Fruit fly (Drosophila melanogaster) whole organism, embryonic: ENCODE measurements around the gene Kah.

ENCODE experiments used
- Bgb ChIP-seq: fragments of 200-800 bp; sonication (Bioruptor generic); IDR thresholded peaks from 2 replicates; pipeline ENCODE4 v1.3.6; 2022; ENCODE audit warnings: missing biosample characterization, missing genetic modification characterization; ENCODE audit not compliant: partially characterized antibody
- BtbVII ChIP-seq: fragments of 200-800 bp; sonication (Bioruptor generic); optimal IDR thresholded peaks from 3 replicates; lab custom pipeline; 2017; ENCODE audit warnings: missing biosample characterization, mild to moderate bottlenecking, missing genetic modification characterization
- CG1024 ChIP-seq: fragments of 200-800 bp; sonication (Bioruptor generic); IDR thresholded peaks from 2 replicates; pipeline ENCODE4 v1.3.6; 2022; ENCODE audit warnings: missing biosample characterization, missing genetic modification characterization
- CG10543 ChIP-seq: fragments of 200-800 bp; sonication (Bioruptor generic); optimal IDR thresholded peaks from 3 replicates; lab custom pipeline; 2017; ENCODE audit warnings: missing biosample characterization, mild to moderate bottlenecking, missing genetic modification characterization, moderate library complexity
- CG10979 ChIP-seq: fragments of 200-800 bp; sonication (Bioruptor generic); optimal IDR thresholded peaks from 2 replicates; lab custom pipeline; 2018; ENCODE audit warnings: missing biosample characterization, mild to moderate bottlenecking, missing genetic modification characterization, moderate library complexity
- CG11504 ChIP-seq: fragments of 200-800 bp; sonication (Bioruptor generic); optimal IDR thresholded peaks from 3 replicates; lab custom pipeline; 2019; ENCODE audit warnings: missing biosample characterization, mild to moderate bottlenecking, missing genetic modification characterization, moderate library complexity
- CG12104 ChIP-seq: fragments of 200-800 bp; sonication (Bioruptor generic); optimal IDR thresholded peaks from 3 replicates; lab custom pipeline; 2016; ENCODE audit warnings: missing biosample characterization, missing genetic modification characterization
- CG13424 ChIP-seq: fragments of 200-800 bp; sonication (Bioruptor generic); optimal IDR thresholded peaks from 2 replicates; lab custom pipeline; 2019; ENCODE audit warnings: missing biosample characterization, mild to moderate bottlenecking, missing genetic modification characterization, moderate library complexity
- CG14050 ChIP-seq: fragments of 200-800 bp; sonication (Bioruptor generic); IDR thresholded peaks from 3 replicates; pipeline ENCODE4 v1.3.6; 2022; ENCODE audit warnings: missing biosample characterization, missing genetic modification characterization
- CG14441 ChIP-seq: fragments of 200-800 bp; sonication (Bioruptor generic); IDR thresholded peaks from 2 replicates; pipeline ENCODE4 v1.3.6; 2022; ENCODE audit warnings: missing biosample characterization, missing genetic modification characterization
- CG15696 ChIP-seq: fragments of 200-800 bp; sonication (Bioruptor generic); optimal IDR thresholded peaks from 2 replicates; lab custom pipeline; 2019; ENCODE audit warnings: missing biosample characterization, mild to moderate bottlenecking, missing genetic modification characterization, moderate library complexity
- CG16813 ChIP-seq: fragments of 200-800 bp; sonication (Bioruptor generic); IDR thresholded peaks from 3 replicates; pipeline ENCODE4 v1.3.6; 2022; ENCODE audit warnings: missing biosample characterization, missing genetic modification characterization; ENCODE audit not compliant: partially characterized antibody
- CG17912 ChIP-seq: fragments of 200-800 bp; sonication (Bioruptor generic); optimal IDR thresholded peaks from 2 replicates; lab custom pipeline; 2018; ENCODE audit warnings: missing biosample characterization, mild to moderate bottlenecking, missing genetic modification characterization
- CG18476 ChIP-seq: fragments of 200-800 bp; sonication (Bioruptor generic); optimal IDR thresholded peaks from 2 replicates; lab custom pipeline; 2016; ENCODE audit warnings: missing biosample characterization, mild to moderate bottlenecking, missing genetic modification characterization
- CG30020 ChIP-seq: fragments of 200-800 bp; optimal IDR thresholded peaks from 2 replicates; lab custom pipeline; 2019; ENCODE audit warnings: missing biosample characterization, mild to moderate bottlenecking, missing genetic modification characterization, moderate library complexity
- CG32767 ChIP-seq: fragments of 200-800 bp; sonication (Bioruptor generic); IDR thresholded peaks from 2 replicates; pipeline ENCODE4 v1.3.6; 2022; ENCODE audit warnings: missing biosample characterization, missing genetic modification characterization
- CG4360 ChIP-seq: fragments of 200-800 bp; sonication (Bioruptor generic); IDR thresholded peaks from 2 replicates; pipeline ENCODE4 v1.3.6; 2022; ENCODE audit warnings: missing biosample characterization, missing genetic modification characterization
- CG6854 ChIP-seq: fragments of 200-800 bp; sonication (Bioruptor generic); optimal IDR thresholded peaks from 3 replicates; lab custom pipeline; 2017; ENCODE audit warnings: missing biosample characterization, mild to moderate bottlenecking, missing genetic modification characterization
- CG7372 ChIP-seq: fragments of 200-800 bp; sonication (Bioruptor generic); IDR thresholded peaks from 2 replicates; pipeline ENCODE4 v1.3.6; 2022; ENCODE audit warnings: missing biosample characterization, missing genetic modification characterization
- CG8281 ChIP-seq: fragments of 200-800 bp; sonication (Bioruptor generic); optimal IDR thresholded peaks from 2 replicates; lab custom pipeline; 2018; ENCODE audit warnings: missing biosample characterization, mild to moderate bottlenecking, missing genetic modification characterization, moderate library complexity
- CG8765 ChIP-seq: fragments of 200-800 bp; sonication (Bioruptor generic); IDR thresholded peaks from 2 replicates; pipeline ENCODE4 v1.3.6; 2022; ENCODE audit warnings: missing biosample characterization, missing genetic modification characterization
- CG8944 ChIP-seq: fragments of 200-800 bp; sonication (Bioruptor generic); optimal IDR thresholded peaks from 3 replicates; lab custom pipeline; 2016; ENCODE audit warnings: missing biosample characterization, missing genetic modification characterization
- D19B ChIP-seq: fragments of 200-800 bp; sonication (Bioruptor generic); optimal IDR thresholded peaks from 2 replicates; lab custom pipeline; 2017; ENCODE audit warnings: missing biosample characterization, mild to moderate bottlenecking, missing genetic modification characterization
- HLHmδ ChIP-seq: fragments of 200-800 bp; sonication (Bioruptor generic); optimal IDR thresholded peaks from 2 replicates; lab custom pipeline; 2018; ENCODE audit warnings: missing biosample characterization, mild to moderate bottlenecking, missing genetic modification characterization, moderate library complexity
- Hand ChIP-seq: fragments of 200-800 bp; sonication (Bioruptor generic); optimal IDR thresholded peaks from 2 replicates; lab custom pipeline; 2017; ENCODE audit warnings: mild to moderate bottlenecking, missing biosample characterization, missing genetic modification reagents, missing genetic modification characterization
- Myb ChIP-seq: fragments of 200-800 bp; sonication (Bioruptor generic); optimal IDR thresholded peaks from 2 replicates; lab custom pipeline; 2016; ENCODE audit warnings: missing biosample characterization, missing genetic modification characterization
- NK7.1 ChIP-seq: fragments of 200-800 bp; sonication (Bioruptor generic); optimal IDR thresholded peaks from 3 replicates; lab custom pipeline; 2016; ENCODE audit warnings: missing biosample characterization, missing genetic modification characterization
- Nf-YA ChIP-seq: fragments of 200-800 bp; sonication (Bioruptor generic); IDR thresholded peaks from 2 replicates; pipeline ENCODE4 v1.3.6; 2022; ENCODE audit warnings: missing biosample characterization, missing genetic modification characterization
- NfI ChIP-seq: fragments of 200-800 bp; sonication (Bioruptor generic); optimal IDR thresholded peaks from 3 replicates; lab custom pipeline; 2018; ENCODE audit warnings: missing biosample characterization, mild to moderate bottlenecking, missing genetic modification characterization, moderate library complexity
- Pdp1 ChIP-seq, 2 experiments: fragments of 200-800 bp; sonication (Bioruptor generic); optimal IDR thresholded peaks; 3 replicates each; lab custom pipeline; 2016; ENCODE audit warnings: missing biosample characterization in 2 of 2, missing genetic modification characterization in 2 of 2, mild to moderate bottlenecking in 1 of 2, moderate library complexity in 1 of 2
- Spps ChIP-seq: fragments of 200-800 bp; sonication (Bioruptor generic); optimal IDR thresholded peaks from 2 replicates; lab custom pipeline; 2018; ENCODE audit warnings: missing biosample characterization, mild to moderate bottlenecking, missing genetic modification characterization
- Trl ChIP-seq, 3 experiments: fragments of >200 bp in 2 of 3; fragments of 200-800 bp in 1 of 3; sonication (Bioruptor generic) in 1 of 3; optimal IDR thresholded peaks; 2 replicates in 1 of 3; 3 replicates in 2 of 3; lab custom pipeline; 2016 to 2017; ENCODE audit warnings: missing biosample characterization in 1 of 3, missing genetic modification characterization in 1 of 3
- YL-1 ChIP-seq: fragments of 200-800 bp; sonication (Bioruptor generic); optimal IDR thresholded peaks from 3 replicates; lab custom pipeline; 2017; ENCODE audit warnings: missing biosample characterization, mild to moderate bottlenecking, missing genetic modification characterization
- ac ChIP-seq: fragments of 200-800 bp; sonication (Bioruptor generic); optimal IDR thresholded peaks from 3 replicates; lab custom pipeline; 2017; ENCODE audit warnings: missing biosample characterization, mild to moderate bottlenecking, missing genetic modification characterization
- ato ChIP-seq: fragments of 200-800 bp; sonication (Bioruptor generic); IDR thresholded peaks from 2 replicates; pipeline ENCODE4 v1.3.6; 2022; ENCODE audit warnings: missing biosample characterization, missing genetic modification characterization; ENCODE audit not compliant: partially characterized antibody
- bowl ChIP-seq: fragments of 200-800 bp; sonication (Bioruptor generic); IDR thresholded peaks from 2 replicates; pipeline ENCODE4 v1.3.6; 2022; ENCODE audit warnings: missing biosample characterization, missing genetic modification characterization
- cg ChIP-seq: fragments of 200-800 bp; sonication (Bioruptor generic); optimal IDR thresholded peaks from 3 replicates; lab custom pipeline; 2019; ENCODE audit warnings: missing biosample characterization, mild to moderate bottlenecking, missing genetic modification characterization, moderate library complexity
- chn ChIP-seq: fragments of 200-800 bp; sonication (Bioruptor generic); optimal IDR thresholded peaks from 2 replicates; lab custom pipeline; 2016; ENCODE audit warnings: missing biosample characterization, missing genetic modification characterization
- dpn ChIP-seq, 2 experiments: fragments of 200-800 bp; sonication (Bioruptor generic); optimal IDR thresholded peaks; 3 replicates each; lab custom pipeline; 2016; ENCODE audit warnings: missing biosample characterization in 2 of 2, missing genetic modification characterization in 2 of 2
- dysf ChIP-seq: fragments of 200-800 bp; sonication (Bioruptor generic); IDR thresholded peaks from 3 replicates; pipeline ENCODE4 v1.3.6; 2022; ENCODE audit warnings: missing biosample characterization, missing genetic modification characterization
- gro ChIP-seq: fragments of 200-800 bp; sonication (Bioruptor generic); optimal IDR thresholded peaks from 2 replicates; lab custom pipeline; 2016; ENCODE audit warnings: missing biosample characterization, missing genetic modification characterization
- ham ChIP-seq: fragments of 200-800 bp; sonication (Bioruptor generic); IDR thresholded peaks from 2 replicates; pipeline ENCODE4 v1.3.6; 2022; ENCODE audit warnings: missing biosample characterization, missing genetic modification characterization
- lab ChIP-seq: fragments of 200-800 bp; sonication (Bioruptor generic); optimal IDR thresholded peaks from 3 replicates; lab custom pipeline; 2017; ENCODE audit warnings: missing biosample characterization, missing genetic modification characterization, mild to moderate bottlenecking, moderate library complexity, missing genetic modification reagents
- lbe ChIP-seq: fragments of 200-800 bp; sonication (Bioruptor generic); optimal IDR thresholded peaks from 2 replicates; lab custom pipeline; 2016; ENCODE audit warnings: missing biosample characterization, mild to moderate bottlenecking, missing genetic modification characterization
- mirr ChIP-seq: fragments of 200-800 bp; sonication (Bioruptor generic); optimal IDR thresholded peaks from 3 replicates; lab custom pipeline; 2018; ENCODE audit warnings: missing biosample characterization, mild to moderate bottlenecking, missing genetic modification characterization
- nmo ChIP-seq: fragments of 200-800 bp; sonication (Bioruptor generic); optimal IDR thresholded peaks from 2 replicates; lab custom pipeline; 2018; ENCODE audit warnings: missing biosample characterization, mild to moderate bottlenecking, missing genetic modification characterization, moderate library complexity
- pzg ChIP-seq: fragments of 200-800 bp; sonication (Bioruptor generic); optimal IDR thresholded peaks from 3 replicates; lab custom pipeline; 2018; ENCODE audit warnings: missing biosample characterization, mild to moderate bottlenecking, missing genetic modification characterization, moderate library complexity
- slou ChIP-seq: fragments of 200-800 bp; sonication (Bioruptor generic); optimal IDR thresholded peaks from 3 replicates; lab custom pipeline; 2016; ENCODE audit warnings: missing biosample characterization, missing genetic modification characterization
- sr ChIP-seq: fragments of 200-800 bp; sonication (Bioruptor generic); IDR thresholded peaks from 3 replicates; pipeline ENCODE4 v1.3.6; 2022; ENCODE audit warnings: missing biosample characterization, missing genetic modification characterization
- tx ChIP-seq: fragments of 200-800 bp; sonication (Bioruptor generic); optimal IDR thresholded peaks from 2 replicates; lab custom pipeline; 2016; ENCODE audit warnings: missing biosample characterization, missing genetic modification characterization
- vfl ChIP-seq: fragments of 200-800 bp; sonication (Bioruptor generic); optimal IDR thresholded peaks from 2 replicates; lab custom pipeline; 2016; ENCODE audit warnings: missing biosample characterization, missing genetic modification characterization

Kah gene

DNA sequence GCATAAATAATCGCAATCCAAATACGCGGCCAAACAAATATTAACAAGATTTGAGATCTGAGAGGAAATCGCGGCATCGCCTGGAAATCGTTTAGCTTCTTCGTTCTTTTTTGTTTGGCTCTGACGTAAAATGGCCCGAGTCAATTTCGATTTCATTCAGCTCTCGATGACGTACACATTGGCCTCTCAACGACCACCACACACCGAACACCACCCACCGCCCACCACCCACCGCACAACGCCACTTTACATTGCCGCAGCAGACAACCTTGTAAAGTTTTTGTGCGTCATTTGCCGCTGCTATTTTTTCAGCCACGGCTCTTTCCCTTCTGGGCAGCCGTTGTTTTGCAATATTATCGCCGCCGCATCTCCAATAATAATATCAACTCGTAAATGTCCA, 43.0 kb upstream of the Kah start (continued):
- TF ChIP-seq CG14050 (GFP tag; lab: Robert Waterston, UW) (no peak), HLHmδ (GFP tag; lab: Kevin White, UChicago) (no peak), Nf-YA (GFP tag; lab: Robert Waterston, UW) (no peak), lbe (GFP tag; lab: Kevin White, UChicago) (no peak), dpn (GFP tag; optimal IDR thresholded peaks at IDR 0.05; lab: Kevin White, UChicago) (no peak), NK7.1 (no peak), CG11504 (tag; lab: Kevin White, UChicago) (no peak), CG14441 (GFP tag; lab: Robert Waterston, UW) (no peak), mirr (peak; percentile 27), chn (GFP tag; lab: Kevin White, UChicago) (no peak), CG10543 (GFP tag; lab: Kevin White, UChicago) (peak; percentile 91), CG4360 (GFP tag; lab: Robert Waterston, UW) (no peak), cg (GFP tag; lab: Kevin White, UChicago) (no peak), CG15696 (tag; lab: Kevin White, UChicago) (no peak), CG1024 (GFP tag; lab: Robert Waterston, UW) (no peak), Myb (no peak), Spps (no peak), ac (GFP tag; lab: Kevin White, UChicago) (no peak), pzg (no peak), YL-1 (GFP tag; lab: Kevin White, UChicago) (no peak), sr (GFP tag; lab: Robert Waterston, UW) (peak; percentile 58), CG8944 (GFP tag; lab: Kevin White, UChicago) (no peak), CG10979 (tag; lab: Kevin White, UChicago) (no peak), CG17912 (no peak), D19B (GFP tag; lab: Kevin White, UChicago) (no peak), CG7372 (no peak), ham (GFP tag; lab: Robert Waterston, UW) (no peak), CG18476 (no peak), NfI (GFP tag; lab: Kevin White, UChicago) (no peak), CG13424 (tag; lab: Kevin White, UChicago) (no peak), CG12104 (no peak), gro (GFP tag; lab: Kevin White, UChicago) (no peak), Pdp1 (GFP tag; optimal IDR thresholded peaks at IDR 0.05; lab: Kevin White, UChicago) (peak in 1 of 2 experiments; percentile 45), Trl (optimal IDR thresholded peaks at IDR 0.05; lab: Kevin White, UChicago) (no peak), Trl (GFP tag; optimal IDR thresholded peaks at IDR 0.05; lab: Kevin White, UChicago) (no peak), BtbVII (no peak), dysf (no peak; the same call in 2 of the 3 replicates), tx (GFP tag; lab: Kevin White, UChicago) (no peak), CG8765 (GFP tag; lab: Robert Waterston, UW) (no peak), Hand (GFP tag; lab: Kevin White, UChicago) (no peak), CG32767 (GFP tag; lab: Robert Waterston, UW) (0 out of 2 replicates have a peak, but pooled peaks have one; percentile 11), CG8281 (tag; lab: Kevin White, UChicago) (no peak), CG30020 (tag; lab: Kevin White, UChicago) (no peak), slou (GFP tag; lab: Kevin White, UChicago) (no peak), bowl (GFP tag; lab: Robert Waterston, UW) (no peak), ato (GFP tag; lab: Robert Waterston, UW) (no peak), vfl (GFP tag; lab: Kevin White, UChicago) (no peak), lab (GFP tag; lab: Kevin White, UChicago) (peak; percentile 4), CG6854 (GFP tag; lab: Kevin White, UChicago) (no peak), nmo (GFP tag; lab: Kevin White, UChicago) (no peak), Bgb (GFP tag; lab: Robert Waterston, UW) (no peak), CG16813 (GFP tag; lab: Robert Waterston, UW) (no peak)
